Worm (Caenorhabditis elegans) whole organism, L4 larva: ENCODE data around the gene skr-19.

Experiments used
- F37D6.2 ChIP-seq: sonication (generic microtip); optimal IDR thresholded peaks from 2 replicates; lab custom pipeline; 2016; ENCODE audit warnings: mild to moderate bottlenecking, missing genetic modification characterization, missing compliant biosample characterization
- R02D3.7 ChIP-seq: fragments of 150-350 bp; sonication (generic microtip); optimal IDR thresholded peaks from 3 replicates; lab custom pipeline; 2014; ENCODE audit warnings: missing biosample characterization, missing genetic modification characterization
- Y48G9A.11 ChIP-seq: fragments of 200-800 bp; sonication (Bioruptor generic); IDR thresholded peaks from 2 replicates; pipeline ENCODE4 v1.3.6; 2022; ENCODE audit warnings: missing genetic modification reagents, missing genetic modification characterization, missing compliant biosample characterization
- ZK337.2 ChIP-seq: fragments of 200-800 bp; sonication (Bioruptor generic); IDR thresholded peaks from 2 replicates; pipeline ENCODE4 v1.3.6; 2022; ENCODE audit warnings: missing genetic modification reagents, missing genetic modification characterization, missing compliant biosample characterization
- aha-1 ChIP-seq: fragments of 150-350 bp; peaks from one replicate; lab custom pipeline; 2014; ENCODE audit warnings: missing biosample characterization, missing genetic modification characterization
- ceh-62 ChIP-seq: sonication (generic microtip); optimal IDR thresholded peaks from 2 replicates; lab custom pipeline; 2017; ENCODE audit warnings: missing biosample characterization, missing genetic modification characterization
- dmd-6 ChIP-seq: fragments of 200-800 bp; sonication (Bioruptor generic); IDR thresholded peaks from 2 replicates; pipeline ENCODE4 v1.3.6; 2022; ENCODE audit warnings: missing genetic modification reagents, missing genetic modification characterization, missing compliant biosample characterization
- duxl-1 ChIP-seq: sonication (generic microtip); optimal IDR thresholded peaks from 2 replicates; lab custom pipeline; 2016; ENCODE audit warnings: mild to moderate bottlenecking, missing genetic modification characterization, moderate library complexity, missing compliant biosample characterization; ENCODE audit not compliant: poor library complexity
- egl-43 ChIP-seq: fragments of 200-800 bp; sonication (Bioruptor generic); IDR thresholded peaks from 2 replicates; pipeline ENCODE4 v1.3.6; 2022; ENCODE audit warnings: missing genetic modification reagents, missing genetic modification characterization, missing compliant biosample characterization
- fkh-10 ChIP-seq: fragments of 150-350 bp; optimal IDR thresholded peaks from 2 replicates; lab custom pipeline; 2014; ENCODE audit warnings: missing biosample characterization, missing genetic modification reagents, missing genetic modification characterization
- hlh-11 ChIP-seq: fragments of 200-800 bp; sonication (Bioruptor generic); optimal IDR thresholded peaks from 2 replicates; lab custom pipeline; 2018; ENCODE audit warnings: mild to moderate bottlenecking, missing genetic modification characterization, missing compliant biosample characterization
- hlh-30 ChIP-seq: sonication (generic microtip); optimal IDR thresholded peaks from 2 replicates; lab custom pipeline; 2017; ENCODE audit warnings: antibody characterized with exemption, mild to moderate bottlenecking, missing genetic modification characterization, missing compliant biosample characterization; ENCODE audit not compliant: insufficient read depth
- hmg-1.1 ChIP-seq: fragments of 200-800 bp; sonication (Bioruptor generic); IDR thresholded peaks from 2 replicates; pipeline ENCODE4 v1.3.6; 2022; ENCODE audit warnings: missing genetic modification reagents, missing genetic modification characterization, missing compliant biosample characterization
- jun-1 ChIP-seq: fragments of 150-350 bp; optimal IDR thresholded peaks from 2 replicates; lab custom pipeline; 2014; ENCODE audit warnings: missing biosample characterization, missing genetic modification reagents, missing genetic modification characterization
- lin-1 ChIP-seq: fragments of 200-800 bp; sonication (Bioruptor generic); IDR thresholded peaks from 2 replicates; pipeline ENCODE4 v1.3.6; 2022; ENCODE audit warnings: missing genetic modification reagents, missing genetic modification characterization, missing compliant biosample characterization
- lin-29 ChIP-seq: fragments of 200-800 bp; sonication (Bioruptor generic); IDR thresholded peaks from 2 replicates; pipeline ENCODE4 v1.3.6; 2022; ENCODE audit warnings: missing genetic modification reagents, missing genetic modification characterization, missing compliant biosample characterization
- lin-39 ChIP-seq: fragments of 150-350 bp; optimal IDR thresholded peaks from 2 replicates; lab custom pipeline; 2014; ENCODE audit warnings: missing biosample characterization, missing genetic modification reagents, missing genetic modification characterization
- mdl-1 ChIP-seq, 2 experiments: fragments of 150-350 bp in 1 of 2; sonication (generic microtip) in 1 of 2; optimal IDR thresholded peaks; 2 replicates each; lab custom pipeline; 2014 to 2017; ENCODE audit warnings: missing biosample characterization in 2 of 2, missing genetic modification characterization in 2 of 2
- mep-1 ChIP-seq: fragments of 150-350 bp; sonication (generic microtip); optimal IDR thresholded peaks from 3 replicates; lab custom pipeline; 2014; ENCODE audit warnings: missing biosample characterization, missing genetic modification characterization
- nhr-111 ChIP-seq: fragments of 200-800 bp; sonication (Bioruptor generic); optimal IDR thresholded peaks from 2 replicates; lab custom pipeline; 2018; ENCODE audit warnings: mild to moderate bottlenecking, missing genetic modification characterization, missing compliant biosample characterization
- nhr-237 ChIP-seq: sonication (generic microtip); optimal IDR thresholded peaks from 2 replicates; lab custom pipeline; 2017; ENCODE audit warnings: missing biosample characterization, missing genetic modification characterization
- php-3 ChIP-seq: fragments of 200-800 bp; sonication (Bioruptor generic); IDR thresholded peaks from 2 replicates; pipeline ENCODE4 v1.3.6; 2022; ENCODE audit warnings: missing genetic modification reagents, missing genetic modification characterization, missing compliant biosample characterization
- saeg-2 ChIP-seq: fragments of 200-800 bp; sonication (Bioruptor generic); IDR thresholded peaks from 2 replicates; pipeline ENCODE4 v1.3.6; 2022; ENCODE audit warnings: missing genetic modification reagents, missing genetic modification characterization, missing compliant biosample characterization
- set-16 ChIP-seq: fragments of 200-800 bp; sonication (Bioruptor generic); IDR thresholded peaks from 2 replicates; pipeline ENCODE4 v1.3.6; 2022; ENCODE audit warnings: missing genetic modification reagents, missing genetic modification characterization, missing compliant biosample characterization
- skn-1 ChIP-seq: fragments of 150-350 bp; optimal IDR thresholded peaks from 2 replicates; lab custom pipeline; 2014; ENCODE audit warnings: missing biosample characterization, missing genetic modification characterization
- snpc-4 ChIP-seq: fragments of 150-350 bp; optimal IDR thresholded peaks from 2 replicates; lab custom pipeline; 2014; ENCODE audit warnings: missing biosample characterization, missing genetic modification characterization
- spr-3 ChIP-seq: fragments of 200-800 bp; sonication (Bioruptor generic); optimal IDR thresholded peaks from 2 replicates; lab custom pipeline; 2018; ENCODE audit warnings: mild to moderate bottlenecking, missing genetic modification characterization, missing compliant biosample characterization
- tag-97 ChIP-seq: fragments of 200-800 bp; sonication (Bioruptor generic); IDR thresholded peaks from 2 replicates; pipeline ENCODE4 v1.3.6; 2022; ENCODE audit warnings: missing genetic modification characterization, missing compliant biosample characterization
- unc-62 ChIP-seq, 3 experiments: fragments of 150-350 bp in 1 of 3; sonication (generic microtip); optimal IDR thresholded peaks in 2 of 3; peaks in 1 of 3; 1 replicate in 1 of 3; 2 replicates in 2 of 3; lab custom pipeline; 2014 to 2017; ENCODE audit warnings: missing biosample characterization in 3 of 3, missing genetic modification characterization in 3 of 3, missing genetic modification reagents in 3 of 3, missing genotype in 1 of 3
- vab-7 ChIP-seq: fragments of 200-800 bp; sonication (Bioruptor generic); IDR thresholded peaks from 2 replicates; pipeline ENCODE4 v1.3.6; 2022; ENCODE audit warnings: missing genetic modification reagents, missing genetic modification characterization, missing compliant biosample characterization

The skr-19 gene

ce11 chrX:13210478-13210877 lies 14.0 kb downstream of the skr-19 start (continued):
- no peak for TF ChIP-seq duxl-1 (tag; lab: Kevin White, UChicago)
- no peak for TF ChIP-seq vab-7 (GFP tag; lab: Robert Waterston, UW)
- TF ChIP-seq egl-43 (GFP tag; lab: Robert Waterston, UW) = 0 out of 2 replicates have a peak, but pooled peaks have one; percentile 18
- TF ChIP-seq R02D3.7 = no peak
- TF ChIP-seq lin-1 (GFP tag; lab: Robert Waterston, UW) = no peak
- TF ChIP-seq php-3 = no peak
- peak; percentile 57 for TF ChIP-seq hmg-1.1 (GFP tag; lab: Robert Waterston, UW)
- TF ChIP-seq unc-62 (GFP tag; optimal IDR thresholded peaks at IDR 0.05 in 1 of 2; lab: Kevin White, UChicago) = peak in 1 of 2 experiments; percentile 43
- TF ChIP-seq unc-62 (tag; optimal IDR thresholded peaks at IDR 0.05; lab: Kevin White, UChicago) = no peak
- TF ChIP-seq ZK337.2 (GFP tag; lab: Robert Waterston, UW) = no peak
- TF ChIP-seq set-16 (GFP tag; lab: Robert Waterston, UW) = no peak
- peak; percentile 35 for TF ChIP-seq hlh-30
- TF ChIP-seq lin-39 (tag; lab: Kevin White, UChicago) = no peak
- no peak for TF ChIP-seq lin-29
- no peak for TF ChIP-seq skn-1 (tag; lab: Kevin White, UChicago)
- no peak for TF ChIP-seq saeg-2
- TF ChIP-seq jun-1 = no peak
- no peak for TF ChIP-seq Y48G9A.11
- no peak for TF ChIP-seq dmd-6 (GFP tag; lab: Robert Waterston, UW)
- no peak for TF ChIP-seq nhr-111
- peak in 1 of 2 experiments; percentile 32 for TF ChIP-seq mdl-1 (tag; optimal IDR thresholded peaks at IDR 0.05; lab: Kevin White, UChicago)

- TF ChIP-seq ZK337.2 (GFP tag; lab: Robert Waterston, UW) (no peak), set-16 (GFP tag; lab: Robert Waterston, UW) (peak; percentile 27; the same call in 1 of the 2 replicates), hmg-1.1 (GFP tag; lab: Robert Waterston, UW) (0 out of 2 replicates have a peak, but pooled peaks have one; percentile 14), hlh-11 (tag; lab: Kevin White, UChicago) (no peak), tag-97 (GFP tag; lab: Robert Waterston, UW) (no peak), aha-1 (peak; percentile 85), ceh-62 (tag; lab: Kevin White, UChicago) (no peak), spr-3 (no peak), unc-62 (GFP tag; optimal IDR thresholded peaks at IDR 0.05 in 1 of 2; lab: Kevin White, UChicago) (peak in 1 of 2 experiments; percentile 53), unc-62 (tag; optimal IDR thresholded peaks at IDR 0.05; lab: Kevin White, UChicago) (no peak), lin-39 (tag; lab: Kevin White, UChicago) (no peak)
These were observed 15.5 kb downstream of the skr-19 start for ce11 chrX:13209026-13209425.

- TF ChIP-seq unc-62 (GFP tag; optimal IDR thresholded peaks at IDR 0.05 in 1 of 2; lab: Kevin White, UChicago) = no peak
- no peak for TF ChIP-seq unc-62 (tag; optimal IDR thresholded peaks at IDR 0.05; lab: Kevin White, UChicago)
- peak; percentile 16 for TF ChIP-seq aha-1
These were observed 17.6 kb downstream of the skr-19 start for ce11 chrX:13206911-13207310.

- TF ChIP-seq mep-1 (tag; lab: Kevin White, UChicago) (peak; percentile 23), snpc-4 (tag; lab: Kevin White, UChicago) (no peak)
These were observed 18.5 kb downstream of the skr-19 start for ce11 chrX:13206011-13206410.

ce11 chrX:13202312-13202711 lies 22.2 kb downstream of the skr-19 start:
- TF ChIP-seq set-16 (GFP tag; lab: Robert Waterston, UW) = peak; percentile 89
- no peak for TF ChIP-seq nhr-237 (tag; lab: Kevin White, UChicago)
- TF ChIP-seq F37D6.2 = no peak
- no peak for TF ChIP-seq mep-1 (tag; lab: Kevin White, UChicago)

- TF ChIP-seq dmd-6 (GFP tag; lab: Robert Waterston, UW) (no peak), fkh-10 (GFP tag; lab: Kevin White, UChicago) (peak; percentile 65)
These were observed 23.1 kb downstream of the skr-19 start, which contains the start of gene unc-9 for ce11 chrX:13201401-13201800. Gene unc-9 (plus strand): TSS chrX:13201770.
